Fruit fly (Drosophila melanogaster) whole organism, wandering third instar larva: ENCODE results near the gene Ilp3.

Experiments used
- Dfd ChIP-seq: fragments of >200 bp; optimal IDR thresholded peaks from 2 replicates; lab custom pipeline; 2017; ENCODE audit warnings: missing biosample characterization, missing genetic modification characterization
- HLH106 ChIP-seq: fragments of 200-800 bp; optimal IDR thresholded peaks from 3 replicates; lab custom pipeline; 2019; ENCODE audit warnings: missing biosample characterization, mild to moderate bottlenecking, missing genetic modification characterization, moderate library complexity
- N ChIP-seq: fragments of >200 bp; optimal IDR thresholded peaks from 2 replicates; lab custom pipeline; 2018; ENCODE audit warnings: missing biosample characterization, missing external identifiers, missing genetic modification characterization
- brk ChIP-seq: fragments of 200-800 bp; sonication (Bioruptor generic); optimal IDR thresholded peaks from 2 replicates; lab custom pipeline; 2016; ENCODE audit warnings: missing biosample characterization, mild to moderate bottlenecking, missing genetic modification characterization
- dmrt93B ChIP-seq: fragments of 200-800 bp; sonication (Bioruptor generic); optimal IDR thresholded peaks from 2 replicates; lab custom pipeline; 2018; ENCODE audit warnings: missing biosample characterization, mild to moderate bottlenecking, missing genetic modification characterization
- psq ChIP-seq: fragments of 200-800 bp; sonication (Bioruptor generic); optimal IDR thresholded peaks from 3 replicates; lab custom pipeline; 2017; ENCODE audit warnings: missing biosample characterization, mild to moderate bottlenecking, missing genetic modification characterization, moderate library complexity
- sv ChIP-seq: fragments of 200-800 bp; sonication (Bioruptor generic); optimal IDR thresholded peaks from 3 replicates; lab custom pipeline; 2016; ENCODE audit warnings: missing biosample characterization, missing genetic modification characterization

- TF ChIP-seq dmrt93B (GFP tag; lab: Kevin White, UChicago) (no peak), N (GFP tag; lab: Kevin White, UChicago) (no peak), HLH106 (tag; lab: Kevin White, UChicago) (no peak), sv (no peak), psq (GFP tag; lab: Kevin White, UChicago) (no peak), brk (GFP tag; lab: Kevin White, UChicago) (no peak), Dfd (GFP tag; lab: Kevin White, UChicago) (no peak)
Observed at dm6 chr3L:9760151-9760749, 41.7 kb downstream of the Ilp3 start, which contains the start of gene CG42268.
